Worm (Caenorhabditis elegans) whole organism, midembryonic: ENCODE data around the gene dpff-1.

ENCODE experiments used
- cog-1 ChIP-seq: sonication (generic microtip); optimal IDR thresholded peaks from 2 replicates; lab custom pipeline; 2016; ENCODE audit warnings: missing genetic modification characterization, missing compliant biosample characterization
- flt-1 ChIP-seq: fragments of 200-800 bp; sonication (Bioruptor generic); IDR thresholded peaks from 2 replicates; pipeline ENCODE4 v1.3.6; 2022; ENCODE audit warnings: missing genetic modification characterization, missing compliant biosample characterization
- klf-2 ChIP-seq: fragments of 200-800 bp; sonication (Bioruptor generic); conservative IDR thresholded peaks from 2 replicates; pipeline ENCODE4 v1.3.6; 2022; ENCODE audit warnings: missing genetic modification reagents, missing genetic modification characterization, missing compliant biosample characterization
- med-1 ChIP-seq: sonication (generic microtip); optimal IDR thresholded peaks from 2 replicates; lab custom pipeline; 2017; ENCODE audit warnings: missing genetic modification characterization, mild to moderate bottlenecking, missing compliant biosample characterization, antibody characterized with exemption, missing genetic modification reagents; ENCODE audit not compliant: insufficient read depth
- ref-1 ChIP-seq: fragments of 200-800 bp; sonication (Bioruptor generic); conservative IDR thresholded peaks from 2 replicates; pipeline ENCODE4 v1.3.6; 2022; ENCODE audit warnings: missing genetic modification reagents, missing genetic modification characterization, missing compliant biosample characterization
- tab-1 ChIP-seq: fragments of 200-800 bp; sonication (Bioruptor generic); IDR thresholded peaks from 2 replicates; pipeline ENCODE4 v1.3.6; 2022; ENCODE audit warnings: missing genetic modification characterization, missing compliant biosample characterization
- ztf-29 ChIP-seq: fragments of 200-800 bp; sonication (Bioruptor generic); IDR thresholded peaks from 2 replicates; pipeline ENCODE4 v1.3.6; 2022; ENCODE audit warnings: missing genetic modification reagents, missing genetic modification characterization, missing compliant biosample characterization

ce11 chrIII:5938013-5938412, 31.9 kb upstream of the dpff-1 start:
- TF ChIP-seq klf-2 (GFP tag; lab: Robert Waterston, UW) (no peak), tab-1 (GFP tag; lab: Robert Waterston, UW) (no peak), ztf-29 (GFP tag; lab: Robert Waterston, UW) (no peak), med-1 (no peak), cog-1 (tag; lab: Kevin White, UChicago) (no peak), ref-1 (no peak), flt-1 (no peak)
